Fruit fly (Drosophila melanogaster) whole organism, larva: ENCODE results near the gene dmGlut.
"Not testable (repeated sequence)": the region's sequence is repeated elsewhere in the genome, so short reads cannot be mapped to it uniquely, and the experiment has no call there.

Experiments used
- noc ChIP-seq: fragments of 200-800 bp; sonication (Bioruptor generic); optimal IDR thresholded peaks from 3 replicates; lab custom pipeline; 2019; ENCODE audit warnings: missing biosample characterization, mild to moderate bottlenecking, missing genetic modification characterization, moderate library complexity

Gene dmGlut

DNA sequence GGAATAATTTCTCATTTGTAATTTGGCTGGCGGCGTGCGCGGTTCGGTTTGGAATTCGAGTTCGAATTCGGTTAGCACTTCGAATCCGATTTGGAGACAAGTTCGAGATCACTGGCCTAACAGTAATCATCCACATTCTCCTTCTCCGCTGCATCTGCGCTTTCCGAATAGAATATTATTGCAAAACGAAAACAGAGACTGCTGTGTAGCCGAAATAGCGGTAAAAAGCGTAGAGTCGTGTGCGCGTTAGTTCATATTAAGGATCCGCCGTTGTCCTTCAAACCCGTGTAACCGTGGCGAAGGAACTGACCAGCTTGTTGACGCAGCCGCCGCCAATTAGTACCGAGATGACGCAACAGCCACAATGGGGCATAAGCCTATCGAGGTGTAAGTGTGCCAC lies at the start of gene dmGlut:
TSS of gene dmGlut (plus strand) at position 4 of the 400 bp plus-strand sequence.
- TF ChIP-seq noc: no peak

DNA sequence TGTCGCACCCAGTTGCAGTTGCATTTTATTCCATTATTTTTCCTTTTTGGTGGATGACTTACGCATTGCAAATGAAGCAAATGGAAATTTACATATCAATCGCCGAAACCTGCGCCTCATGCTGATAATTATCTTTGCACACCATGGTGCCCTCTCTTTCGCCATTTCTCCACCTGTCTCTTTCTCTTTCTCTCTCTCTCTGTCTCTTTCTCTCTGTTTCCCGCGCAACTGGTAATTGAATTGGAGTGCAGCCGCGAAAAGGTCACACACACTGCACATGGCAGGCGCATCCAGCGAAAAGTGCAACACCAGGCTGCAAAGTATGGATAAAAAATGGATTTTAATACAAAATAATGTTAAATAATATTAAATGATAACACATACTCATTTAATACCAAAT lies 49.5 kb upstream of the dmGlut start:
- TF ChIP-seq noc: no peak

DNA sequence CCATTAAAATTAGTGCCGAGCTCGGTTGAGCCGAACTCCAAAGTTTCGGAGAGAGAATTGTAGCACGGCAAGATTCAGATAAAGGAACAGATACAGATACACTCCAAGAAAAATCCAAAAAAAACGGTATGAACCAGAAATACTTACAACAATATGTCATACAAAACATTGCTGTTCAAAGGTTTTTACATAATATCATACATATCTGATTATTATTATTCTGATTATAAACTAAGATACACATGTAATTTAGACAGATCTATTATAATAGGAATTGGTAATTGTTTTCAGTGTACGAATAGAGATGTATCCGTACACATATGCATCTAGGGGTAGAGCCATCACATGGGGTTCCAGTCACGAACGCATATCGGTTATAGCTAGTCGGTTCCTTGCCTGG lies 47.2 kb upstream of the dmGlut start:
- TF ChIP-seq noc: no peak

DNA sequence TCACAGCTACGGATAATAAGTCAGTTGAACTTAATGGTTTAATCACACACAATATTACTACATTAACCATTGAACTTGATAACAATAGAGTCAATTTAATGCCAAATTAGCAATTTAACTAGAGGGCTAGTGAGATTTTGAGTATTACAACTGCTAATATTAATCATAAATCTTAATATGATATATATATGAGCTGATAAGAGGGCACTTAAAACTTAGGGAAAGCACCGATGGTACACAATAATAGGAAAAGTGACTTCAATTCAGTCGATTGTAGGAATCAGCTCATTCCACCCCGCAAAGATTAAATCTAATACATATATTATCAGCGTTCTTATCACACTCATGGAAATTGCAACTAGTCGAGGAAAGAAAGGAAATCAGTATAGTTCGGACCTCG lies 46.0 kb upstream of the dmGlut start, which contains the start of gene CG16965:
TSS of gene CG16965 (plus strand) at position 382 of the 400 bp plus-strand sequence.
- no peak for TF ChIP-seq noc

DNA sequence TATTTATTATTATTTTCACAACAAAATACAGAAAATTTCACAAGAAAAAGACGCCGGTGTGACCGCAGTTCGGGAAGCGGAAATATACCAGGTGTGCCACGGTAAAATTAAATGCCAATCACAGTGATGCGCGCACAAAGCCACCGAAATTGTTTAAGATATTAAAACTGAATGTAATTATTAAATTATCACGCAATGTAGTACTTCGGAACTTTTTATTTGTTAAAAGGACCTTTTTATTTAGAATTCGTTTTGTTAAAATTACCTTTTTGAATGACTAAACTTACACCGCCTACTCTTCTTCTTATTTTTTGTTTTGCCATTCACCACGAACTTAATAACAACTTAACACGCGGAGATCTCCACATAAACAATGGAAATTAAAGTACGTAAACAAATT lies 39.3 kb upstream of the dmGlut start, which contains the start of the genes CG6686 and CG34163:
TSS of gene CG6686 (minus strand) at position 95 of the 400 bp plus-strand sequence.
TSS of gene CG34163 (plus strand) at position 326 of the 400 bp plus-strand sequence.
- TF ChIP-seq noc: no peak

DNA sequence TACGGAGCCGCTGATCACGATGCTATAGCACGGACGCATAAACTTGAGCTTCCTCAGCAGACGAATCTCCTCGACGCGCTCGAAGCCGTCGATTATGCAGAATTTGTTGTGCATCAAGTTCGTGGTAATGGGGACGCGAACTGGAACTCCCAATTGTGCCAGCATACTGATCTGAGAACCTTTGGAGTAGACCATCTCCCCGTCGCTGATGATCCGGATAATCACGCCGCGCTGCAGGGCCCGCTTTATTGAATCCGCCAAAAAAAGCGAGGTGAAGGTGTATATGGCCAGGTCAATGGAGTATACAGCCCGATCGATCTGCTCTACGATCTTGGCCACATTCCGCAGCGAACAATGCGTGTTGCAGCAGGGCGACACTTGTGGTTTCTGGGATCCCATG lies 38.0 kb upstream of the dmGlut start:
- TF ChIP-seq noc: no peak

DNA sequence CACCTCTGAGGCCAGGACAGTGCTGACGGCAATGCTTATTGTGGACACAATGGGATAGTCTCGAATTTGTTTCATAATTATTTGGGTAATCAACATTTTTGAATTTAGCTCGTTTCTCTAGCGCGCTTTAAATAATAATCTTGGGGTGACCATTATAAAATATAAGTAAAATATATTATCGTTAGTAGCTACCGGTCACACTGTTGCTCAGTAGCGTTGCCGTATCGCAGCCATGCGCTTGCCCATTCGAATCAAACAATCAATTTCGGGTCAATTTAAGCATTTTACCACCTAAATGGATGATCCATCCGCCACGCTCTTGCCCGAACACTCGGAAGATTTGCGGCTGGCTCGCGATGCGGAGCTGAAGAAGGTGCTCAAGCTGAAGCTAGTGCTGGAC lies 37.5 kb upstream of the dmGlut start, which contains the start of the genes zuc and dgt2:
TSS of gene zuc (minus strand) at position 154 of the 400 bp plus-strand sequence.
TSS of gene dgt2 (plus strand) at position 208 of the 400 bp plus-strand sequence.
- no peak for TF ChIP-seq noc

DNA sequence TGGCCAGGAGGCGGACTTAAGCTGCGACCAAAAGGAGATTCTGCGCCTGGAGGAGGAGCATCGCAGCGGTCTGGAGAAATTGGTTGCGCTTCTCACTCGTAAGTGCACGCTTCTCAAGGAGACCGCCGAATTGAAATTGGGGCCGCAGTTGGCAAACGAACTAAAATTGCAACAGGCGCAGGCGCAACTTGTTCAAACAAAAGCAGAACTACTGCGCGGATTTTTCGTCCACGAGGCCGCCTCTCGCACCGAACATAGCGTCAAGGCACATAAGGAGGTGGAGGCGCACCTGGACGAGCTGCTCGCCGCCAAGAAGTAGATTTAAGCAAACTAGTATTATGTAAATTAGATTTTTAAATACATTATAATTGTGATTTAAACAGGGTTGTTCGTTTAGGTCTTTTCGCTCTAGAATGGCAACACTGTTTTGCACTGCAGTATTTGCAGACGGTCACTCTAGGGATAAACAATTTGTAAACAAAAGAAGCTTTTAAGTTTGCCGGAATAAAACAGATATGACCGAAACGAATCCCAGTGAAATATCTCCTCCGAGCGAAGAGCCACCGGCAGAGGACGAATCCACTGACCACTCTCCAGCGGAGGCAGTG lies 36.7 kb upstream of the dmGlut start, which contains the start of gene escl:
TSS of gene escl (plus strand) at position 470 of the 608 bp plus-strand sequence.
- TF ChIP-seq noc: no peak

DNA sequence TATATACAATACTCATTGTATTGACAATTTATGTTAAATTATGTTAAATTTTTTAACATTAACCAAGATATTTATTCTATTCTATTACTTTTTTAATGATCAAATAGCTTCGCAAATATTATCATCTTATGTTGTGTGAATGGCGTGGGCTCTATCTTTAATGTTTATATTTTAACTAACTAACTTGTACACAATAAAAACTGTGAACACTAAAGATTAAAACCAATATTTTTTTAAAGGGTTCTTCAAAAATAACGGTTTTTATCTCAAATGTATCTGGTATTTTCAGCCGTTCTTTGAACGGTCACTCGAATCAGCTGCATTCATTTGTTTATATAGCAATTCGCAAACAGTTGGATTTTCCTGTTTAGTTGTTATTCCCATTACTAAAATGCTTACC lies 34.6 kb upstream of the dmGlut start, which contains the start of gene Ada1-2:
TSS of gene Ada1-2 (plus strand) at position 301 of the 400 bp plus-strand sequence.
- not testable (repeated sequence) for TF ChIP-seq noc

DNA sequence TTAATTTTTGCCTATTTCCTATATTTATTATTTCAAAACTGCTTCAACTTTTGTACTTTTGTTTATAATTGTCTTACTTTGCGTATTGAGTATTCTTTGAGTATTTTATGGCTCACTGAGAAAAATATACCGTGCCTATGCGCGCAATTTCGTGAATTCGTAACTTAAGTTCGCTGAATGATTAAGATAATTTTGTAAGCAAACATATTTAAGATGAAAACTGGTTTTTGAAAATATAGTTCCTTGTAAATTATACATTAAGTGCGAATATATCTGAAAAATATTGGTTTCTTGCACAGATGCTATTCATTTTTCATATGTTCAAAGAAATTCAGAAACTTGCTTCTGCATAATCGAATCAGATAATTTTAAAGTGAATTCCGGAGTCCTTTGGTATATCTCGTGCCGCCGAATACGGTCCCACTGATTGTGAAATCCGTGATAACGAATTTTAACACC lies 31.9 kb upstream of the dmGlut start, which contains the start of the genes CG18789 and Qtzl:
TSS of gene CG18789 (minus strand) at position 101 of the 459 bp plus-strand sequence.
TSS of gene Qtzl (plus strand) at position 409 of the 459 bp plus-strand sequence.
- TF ChIP-seq noc: not testable (repeated sequence)

DNA sequence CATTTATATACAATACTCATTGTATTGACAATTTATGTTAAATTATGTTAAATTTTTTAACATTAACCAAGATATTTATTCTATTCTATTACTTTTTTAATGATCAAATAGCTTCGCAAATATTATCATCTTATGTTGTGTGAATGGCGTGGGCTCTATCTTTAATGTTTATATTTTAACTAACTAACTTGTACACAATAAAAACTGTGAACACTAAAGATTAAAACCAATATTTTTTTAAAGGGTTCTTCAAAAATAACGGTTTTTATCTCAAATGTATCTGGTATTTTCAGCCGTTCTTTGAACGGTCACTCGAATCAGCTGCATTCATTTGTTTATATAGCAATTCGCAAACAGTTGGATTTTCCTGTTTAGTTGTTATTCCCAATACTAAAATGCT lies 30.7 kb upstream of the dmGlut start, which contains the start of gene Ada1-1:
TSS of gene Ada1-1 (plus strand) at position 301 of the 400 bp plus-strand sequence.
- TF ChIP-seq noc: not testable (repeated sequence)

DNA sequence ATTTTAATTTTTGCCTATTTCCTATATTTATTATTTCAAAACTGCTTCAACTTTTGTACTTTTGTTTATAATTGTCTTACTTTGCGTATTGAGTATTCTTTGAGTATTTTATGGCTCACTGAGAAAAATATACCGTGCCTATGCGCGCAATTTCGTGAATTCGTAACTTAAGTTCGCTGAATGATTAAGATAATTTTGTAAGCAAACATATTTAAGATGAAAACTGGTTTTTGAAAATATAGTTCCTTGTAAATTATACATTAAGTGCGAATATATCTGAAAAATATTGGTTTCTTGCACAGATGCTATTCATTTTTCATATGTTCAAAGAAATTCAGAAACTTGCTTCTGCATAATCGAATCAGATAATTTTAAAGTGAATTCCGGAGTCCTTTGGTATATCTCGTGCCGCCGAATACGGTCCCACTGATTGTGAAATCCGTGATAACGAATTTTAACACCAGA lies 28.0 kb upstream of the dmGlut start, which contains the start of the genes CG18787 and Nfs1:
TSS of gene CG18787 (minus strand) at position 101 of the 465 bp plus-strand sequence.
TSS of gene Nfs1 (plus strand) at position 415 of the 465 bp plus-strand sequence.
- not testable (repeated sequence) for TF ChIP-seq noc

DNA sequence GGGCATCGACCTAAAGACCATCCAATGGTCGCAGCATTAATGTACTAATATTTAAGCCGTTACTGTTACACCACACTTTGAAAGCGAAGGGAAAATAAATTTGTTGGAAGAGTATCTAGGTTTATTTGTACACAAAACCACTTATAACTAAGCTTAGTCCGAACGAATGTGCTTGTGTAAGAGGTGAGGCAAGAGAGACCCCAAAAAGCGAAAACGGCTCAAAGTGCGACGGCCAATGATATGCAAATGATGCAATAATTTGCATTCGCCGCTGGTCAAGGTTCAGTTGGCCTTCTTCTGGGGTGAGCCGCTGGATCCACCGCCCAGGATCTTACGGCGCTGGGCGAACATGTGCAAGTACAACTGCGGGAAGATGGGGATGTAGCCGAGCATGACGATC lies 26.1 kb upstream of the dmGlut start:
- no peak for TF ChIP-seq noc

DNA sequence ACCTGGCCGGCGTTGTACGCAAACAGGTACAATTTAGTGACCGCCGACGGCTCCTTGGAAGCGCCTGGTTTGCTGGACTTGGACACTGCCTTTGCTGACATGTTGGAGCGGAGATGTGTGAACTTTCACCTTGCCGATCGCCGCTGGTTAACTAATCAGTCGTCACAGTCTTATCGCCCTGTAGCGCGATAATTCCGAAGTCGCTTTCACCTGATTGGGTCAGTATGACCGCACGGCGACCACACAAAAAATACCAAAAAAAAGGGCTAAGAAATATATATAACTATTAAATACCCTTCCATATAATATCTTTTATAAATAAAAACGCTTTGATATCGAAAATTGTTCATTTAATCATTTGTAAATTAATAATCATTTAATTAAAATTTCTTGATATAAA lies 25.2 kb upstream of the dmGlut start, which contains the start of gene Hacd1:
TSS of gene Hacd1 (minus strand) at position 216 of the 400 bp plus-strand sequence.
- TF ChIP-seq noc: peak; percentile 36

DNA sequence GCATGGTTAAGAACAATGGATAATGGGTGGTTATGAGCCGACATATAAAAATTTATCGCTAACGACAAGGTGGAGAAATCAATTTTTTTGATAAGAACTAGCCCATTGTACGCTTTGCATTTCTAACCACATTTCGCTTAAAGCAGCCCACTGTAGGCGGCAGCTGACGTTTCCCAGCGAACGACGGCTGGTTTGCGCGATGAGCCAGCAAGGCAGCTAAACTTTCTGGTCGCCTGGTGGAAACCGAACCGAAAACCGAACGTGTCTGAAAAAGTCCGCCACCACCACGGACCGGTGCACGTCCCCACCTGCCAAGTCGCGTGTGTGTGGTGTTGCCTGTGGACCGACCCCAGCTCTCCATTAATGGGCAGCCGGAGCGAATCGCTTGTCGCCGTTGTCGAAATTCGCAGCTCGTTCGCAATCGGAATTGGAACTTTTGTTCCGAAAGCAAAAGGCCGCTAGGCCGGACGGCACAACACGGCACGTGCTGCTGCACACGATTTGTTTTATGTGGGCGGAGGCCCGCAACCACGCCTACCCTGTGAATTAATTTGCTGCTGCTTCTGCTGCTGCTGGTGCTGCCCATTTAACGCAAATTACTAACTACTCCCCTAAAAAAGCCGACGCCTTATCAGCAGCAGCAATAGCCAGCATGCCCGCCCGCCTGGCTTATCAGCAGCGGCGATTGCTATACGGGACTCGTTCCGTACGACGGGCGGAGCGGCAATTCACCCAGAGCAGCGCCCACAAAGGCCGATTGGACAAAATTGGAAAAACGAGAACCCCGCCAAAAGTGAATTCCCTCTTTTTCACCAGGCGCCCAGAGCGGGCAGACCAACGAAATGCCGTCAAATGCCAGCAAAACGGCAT lies 24.1 kb upstream of the dmGlut start:
- TF ChIP-seq noc: peak; percentile 60

DNA sequence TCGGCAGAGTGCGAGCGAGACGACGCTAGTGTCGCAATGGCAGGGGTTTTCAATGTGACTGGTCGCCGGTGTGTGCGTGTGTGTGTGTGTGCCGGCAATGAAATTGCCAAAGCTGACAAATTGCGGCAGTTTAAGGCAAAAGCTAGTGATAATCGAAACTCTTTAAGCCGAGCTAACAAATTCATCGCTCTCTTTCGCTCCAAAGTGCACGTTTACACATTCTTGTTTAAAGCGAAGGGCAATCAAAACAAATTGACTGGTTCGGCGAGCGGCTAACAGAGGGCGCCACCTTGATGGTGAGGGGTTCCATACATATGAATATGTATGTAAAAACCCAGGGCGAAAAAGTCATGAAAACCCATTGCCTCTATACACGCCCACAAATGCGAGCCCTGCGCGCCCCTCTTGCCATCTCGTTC lies 23.4 kb upstream of the dmGlut start:
- peak; percentile 78 for TF ChIP-seq noc
